Worm (Caenorhabditis elegans) whole organism, early embryonic: ENCODE measurements around the gene nas-7.

ENCODE experiments used
- B0310.2 ChIP-seq: sonication (generic microtip); optimal IDR thresholded peaks from 2 replicates; lab custom pipeline; 2016; ENCODE audit warnings: mild to moderate bottlenecking, missing genetic modification characterization, missing compliant biosample characterization
- F13C5.2 ChIP-seq: sonication (generic microtip); optimal IDR thresholded peaks from 2 replicates; lab custom pipeline; 2017; ENCODE audit warnings: mild to moderate bottlenecking, missing genetic modification characterization, inconsistent platforms, missing compliant biosample characterization
- ama-1 ChIP-seq: fragments of 150-350 bp; optimal IDR thresholded peaks from 2 replicates; lab custom pipeline; 2014
- ceh-13 ChIP-seq: fragments of 200-800 bp; sonication (Bioruptor generic); optimal IDR thresholded peaks from 2 replicates; lab custom pipeline; 2018; ENCODE audit warnings: mild to moderate bottlenecking, missing genetic modification characterization, missing compliant biosample characterization
- ets-7 ChIP-seq: sonication (generic microtip); optimal IDR thresholded peaks from 2 replicates; lab custom pipeline; 2016; ENCODE audit warnings: missing genotype, missing genetic modification characterization, missing compliant biosample characterization
- flt-1 ChIP-seq: fragments of 200-800 bp; sonication (Bioruptor generic); IDR thresholded peaks from 2 replicates; pipeline ENCODE4 v1.3.6; 2022; ENCODE audit warnings: missing genetic modification characterization, missing compliant biosample characterization
- hmbx-1 ChIP-seq: sonication (generic microtip); optimal IDR thresholded peaks from 2 replicates; lab custom pipeline; 2016; ENCODE audit warnings: mild to moderate bottlenecking, missing genetic modification characterization, missing compliant biosample characterization
- hmg-4 ChIP-seq: fragments of 200-800 bp; sonication (Bioruptor generic); optimal IDR thresholded peaks from 2 replicates; lab custom pipeline; 2018; ENCODE audit warnings: mild to moderate bottlenecking, missing genetic modification characterization, missing compliant biosample characterization
- hnd-1 ChIP-seq: sonication (generic microtip); optimal IDR thresholded peaks from 2 replicates; lab custom pipeline; 2016; ENCODE audit warnings: missing genetic modification characterization, missing compliant biosample characterization
- pes-1 ChIP-seq: fragments of 200-800 bp; sonication (Bioruptor generic); IDR thresholded peaks from 2 replicates; pipeline ENCODE4 v1.3.6; 2022; ENCODE audit warnings: missing genetic modification reagents, missing genetic modification characterization, missing compliant biosample characterization
- tbx-37 ChIP-seq: fragments of 200-800 bp; sonication (Bioruptor generic); conservative IDR thresholded peaks from 2 replicates; pipeline ENCODE4 v1.3.6; 2022; ENCODE audit warnings: missing genetic modification reagents, missing genetic modification characterization, missing compliant biosample characterization

DNA sequence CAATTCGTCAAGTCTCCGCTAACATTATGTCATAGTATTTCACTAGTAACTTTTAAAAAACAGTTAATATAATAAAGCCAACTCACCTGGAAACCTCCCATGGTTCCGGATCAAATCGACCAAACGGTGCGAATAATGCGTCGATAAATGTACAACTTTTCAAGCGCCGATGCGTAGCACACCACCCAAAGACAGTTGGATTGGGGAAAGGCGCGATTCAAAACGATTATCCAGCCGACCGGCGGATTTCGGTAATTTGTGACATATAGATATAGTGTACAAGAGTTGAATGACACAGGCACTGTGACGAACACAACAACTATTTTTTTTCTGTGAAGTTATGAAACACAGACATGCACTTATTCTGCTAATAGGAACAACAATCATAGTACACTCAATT, 31.7 kb upstream of the nas-7 start, which contains the start of gene kcc-3:
- TF ChIP-seq pes-1 (no peak), ama-1 (lab: Kevin White, UChicago) (no peak), ceh-13 (GFP tag; lab: Kevin White, UChicago) (no peak), tbx-37 (GFP tag; lab: Robert Waterston, UW) (no peak), hmbx-1 (tag; lab: Kevin White, UChicago) (no peak), flt-1 (GFP tag; lab: Robert Waterston, UW) (no peak), F13C5.2 (tag; lab: Kevin White, UChicago) (no peak), hnd-1 (no peak), B0310.2 (tag; lab: Kevin White, UChicago) (no peak), ets-7 (tag; lab: Kevin White, UChicago) (no peak), hmg-4 (GFP tag; lab: Kevin White, UChicago) (no peak)
